Fruit fly (Drosophila melanogaster): ENCODE measurements around the gene CG43291.

CG43291 gene

DNA sequence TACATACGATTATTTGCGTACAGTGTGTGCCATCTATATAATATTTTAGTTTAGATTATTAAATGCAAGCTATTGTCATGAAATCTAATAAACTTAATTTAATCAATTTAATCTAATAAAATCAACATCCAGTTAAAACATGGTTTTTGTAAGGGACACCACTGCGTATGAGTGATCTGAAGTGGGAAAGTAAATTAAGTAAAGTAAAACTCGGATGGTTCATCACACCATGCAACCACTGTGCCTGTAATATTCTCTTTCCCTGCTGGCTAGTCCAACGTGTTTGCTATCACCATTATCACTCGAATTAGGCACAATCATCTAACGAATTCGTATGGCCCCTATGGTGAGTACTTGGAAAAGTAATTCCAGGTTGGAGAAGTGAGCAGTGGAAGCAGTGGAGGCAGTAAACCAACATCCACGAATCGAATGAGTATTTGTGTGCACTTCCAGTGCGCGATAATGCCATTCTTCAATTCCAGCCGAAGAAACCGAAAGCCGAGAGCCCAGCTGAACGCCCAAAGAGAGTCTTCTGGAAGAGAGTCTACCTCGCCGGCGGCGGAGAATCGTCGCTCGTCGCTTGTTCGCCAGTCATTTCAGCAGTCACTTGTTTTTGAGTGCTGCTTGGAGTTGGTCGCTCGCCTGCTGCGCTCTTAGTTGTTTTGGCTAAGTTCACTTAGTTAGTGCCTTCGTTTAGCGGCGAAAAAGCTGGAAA lies 44.3 kb upstream of the CG43291 start, which contains the start of gene red:
red (plus strand) TSS at position 403 of the 715 bp plus-strand sequence.
- TF ChIP-seq rn (GFP tag; IDR thresholded peaks at IDR 0.05) (no peak), CG12605 (GFP tag; IDR thresholded peaks at IDR 0.05) (peak; percentile 25; the same call in 1 of the 2 replicates), CG4496 (GFP tag; IDR thresholded peaks at IDR 0.05) (peak; percentile 52; the same call in 1 of the 3 replicates), CG9948 (tag; optimal IDR thresholded peaks at IDR 0.05) (no peak), Ets98B (GFP tag; IDR thresholded peaks at IDR 0.05) (peak; percentile 57), CG13204 (GFP tag; optimal IDR thresholded peaks at IDR 0.05) (peak; percentile 4), CG15710 (tag; optimal IDR thresholded peaks at IDR 0.05) (no peak), CG32121 (GFP tag; IDR thresholded peaks at IDR 0.05) (0 out of 2 replicates have a peak, but pooled peaks have one; percentile 11), gl (tag; optimal IDR thresholded peaks at IDR 0.05) (no peak), CG14655 (GFP tag; optimal IDR thresholded peaks at IDR 0.05) (peak; percentile 59), CG17806 (tag; optimal IDR thresholded peaks at IDR 0.05) (no peak), Pif1A (GFP tag; optimal IDR thresholded peaks at IDR 0.05) (peak; percentile 14), CG10348 (GFP tag; IDR thresholded peaks at IDR 0.05) (no peak), D1 (tag; optimal IDR thresholded peaks at IDR 0.05) (peak; percentile 12), fd96Ca (GFP tag; IDR thresholded peaks at IDR 0.05) (no peak; the same call in 2 of the 3 replicates), CG8159 (tag; optimal IDR thresholded peaks at IDR 0.05) (peak; percentile 9), CG34367 (tag; optimal IDR thresholded peaks at IDR 0.05) (no peak), EcR (GFP tag; optimal IDR thresholded peaks at IDR 0.05) (peak; percentile 57), Pif1B (GFP tag; optimal IDR thresholded peaks at IDR 0.05) (peak; percentile 49), CG8301 (tag; optimal IDR thresholded peaks at IDR 0.05) (peak; percentile 56), Snoo (tag; optimal IDR thresholded peaks at IDR 0.05) (no peak)

- TF ChIP-seq CG9948 (tag; optimal IDR thresholded peaks at IDR 0.05) (no peak), D1 (tag; optimal IDR thresholded peaks at IDR 0.05) (no peak), CG8301 (tag; optimal IDR thresholded peaks at IDR 0.05) (no peak), CG4496 (GFP tag; IDR thresholded peaks at IDR 0.05) (no peak), CG13204 (GFP tag; optimal IDR thresholded peaks at IDR 0.05) (no peak), EcR (GFP tag; optimal IDR thresholded peaks at IDR 0.05) (no peak), Snoo (tag; optimal IDR thresholded peaks at IDR 0.05) (no peak), CG17806 (tag; optimal IDR thresholded peaks at IDR 0.05) (no peak), gl (tag; optimal IDR thresholded peaks at IDR 0.05) (no peak), CG15710 (tag; optimal IDR thresholded peaks at IDR 0.05) (no peak), rn (GFP tag; IDR thresholded peaks at IDR 0.05) (no peak), CG32121 (GFP tag; IDR thresholded peaks at IDR 0.05) (no peak), Ets98B (GFP tag; IDR thresholded peaks at IDR 0.05) (no peak), CG10348 (GFP tag; IDR thresholded peaks at IDR 0.05) (no peak)
Observed at dm6 chr3R:14287980-14288379, 43.5 kb upstream of the CG43291 start.

DNA sequence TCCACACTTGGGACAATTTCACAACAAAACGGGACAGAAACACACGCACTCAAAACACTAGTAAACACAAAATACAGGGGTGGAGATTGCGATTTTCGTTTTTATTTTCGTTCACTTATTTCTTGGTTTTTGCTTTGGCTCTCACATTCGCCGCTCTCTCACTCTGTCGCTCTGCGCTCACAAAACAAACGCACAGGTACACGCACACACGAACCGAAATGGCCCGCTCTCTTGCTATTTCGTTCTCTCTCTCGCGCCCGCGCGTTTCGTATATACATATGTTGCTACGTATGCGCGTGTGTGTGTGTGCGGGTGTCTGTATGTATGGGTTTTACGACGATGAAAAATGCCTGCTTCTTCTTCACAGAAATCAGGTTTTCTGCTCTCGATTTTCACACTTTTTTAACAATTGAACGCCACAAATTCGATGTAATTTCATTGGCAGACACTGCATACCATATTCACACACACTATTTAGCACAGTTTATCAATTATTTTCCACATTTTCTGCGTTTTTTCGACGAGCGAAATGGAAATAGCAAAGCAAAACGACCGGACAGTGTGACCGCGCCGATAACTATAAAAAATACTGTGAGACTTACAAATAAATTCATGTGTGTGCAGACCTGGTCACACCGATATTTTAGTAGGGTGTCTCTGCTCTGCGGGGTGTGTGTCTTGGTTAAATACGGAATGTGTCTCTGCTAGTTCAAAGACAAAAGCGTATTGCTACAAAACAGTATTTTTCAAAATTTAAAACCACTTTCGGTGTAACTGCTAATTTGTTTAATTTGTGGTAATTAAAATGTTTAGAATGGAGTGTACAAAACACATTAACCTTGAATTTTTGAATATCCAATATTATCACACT lies 42.1 kb upstream of the CG43291 start, which contains the start of gene trx:
trx (minus strand) TSS at position 584 of the 871 bp plus-strand sequence.
- TF ChIP-seq CG34367 (tag; optimal IDR thresholded peaks at IDR 0.05), result no peak
- TF ChIP-seq Snoo (tag; optimal IDR thresholded peaks at IDR 0.05), result peak; percentile 2
- TF ChIP-seq Pif1B (GFP tag; optimal IDR thresholded peaks at IDR 0.05), result peak; percentile 75
- no peak for TF ChIP-seq CG4496 (GFP tag; IDR thresholded peaks at IDR 0.05)
- no peak for TF ChIP-seq CG8301 (tag; optimal IDR thresholded peaks at IDR 0.05)
- TF ChIP-seq rn (GFP tag; IDR thresholded peaks at IDR 0.05), result no peak
- TF ChIP-seq CG32121 (GFP tag; IDR thresholded peaks at IDR 0.05), result no peak
- TF ChIP-seq CG13204 (GFP tag; optimal IDR thresholded peaks at IDR 0.05), result peak; percentile 24
- TF ChIP-seq CG15710 (tag; optimal IDR thresholded peaks at IDR 0.05), result no peak
- TF ChIP-seq Ets98B (GFP tag; IDR thresholded peaks at IDR 0.05), result no peak
- no peak for TF ChIP-seq CG9948 (tag; optimal IDR thresholded peaks at IDR 0.05)
- no peak for TF ChIP-seq CG14655 (GFP tag; optimal IDR thresholded peaks at IDR 0.05)
- TF ChIP-seq CG10348 (GFP tag; IDR thresholded peaks at IDR 0.05), result no peak
- peak; percentile 46 for TF ChIP-seq EcR (GFP tag; optimal IDR thresholded peaks at IDR 0.05)
- TF ChIP-seq Pif1A (GFP tag; optimal IDR thresholded peaks at IDR 0.05), result peak; percentile 25
- no peak for TF ChIP-seq D1 (tag; optimal IDR thresholded peaks at IDR 0.05)
- no peak for TF ChIP-seq CG8159 (tag; optimal IDR thresholded peaks at IDR 0.05)
- no peak for TF ChIP-seq CG17806 (tag; optimal IDR thresholded peaks at IDR 0.05)
- TF ChIP-seq fd96Ca (GFP tag; IDR thresholded peaks at IDR 0.05), result no peak
- TF ChIP-seq CG12605 (GFP tag; IDR thresholded peaks at IDR 0.05), result no peak
- TF ChIP-seq gl (tag; optimal IDR thresholded peaks at IDR 0.05), result peak; percentile 30

DNA sequence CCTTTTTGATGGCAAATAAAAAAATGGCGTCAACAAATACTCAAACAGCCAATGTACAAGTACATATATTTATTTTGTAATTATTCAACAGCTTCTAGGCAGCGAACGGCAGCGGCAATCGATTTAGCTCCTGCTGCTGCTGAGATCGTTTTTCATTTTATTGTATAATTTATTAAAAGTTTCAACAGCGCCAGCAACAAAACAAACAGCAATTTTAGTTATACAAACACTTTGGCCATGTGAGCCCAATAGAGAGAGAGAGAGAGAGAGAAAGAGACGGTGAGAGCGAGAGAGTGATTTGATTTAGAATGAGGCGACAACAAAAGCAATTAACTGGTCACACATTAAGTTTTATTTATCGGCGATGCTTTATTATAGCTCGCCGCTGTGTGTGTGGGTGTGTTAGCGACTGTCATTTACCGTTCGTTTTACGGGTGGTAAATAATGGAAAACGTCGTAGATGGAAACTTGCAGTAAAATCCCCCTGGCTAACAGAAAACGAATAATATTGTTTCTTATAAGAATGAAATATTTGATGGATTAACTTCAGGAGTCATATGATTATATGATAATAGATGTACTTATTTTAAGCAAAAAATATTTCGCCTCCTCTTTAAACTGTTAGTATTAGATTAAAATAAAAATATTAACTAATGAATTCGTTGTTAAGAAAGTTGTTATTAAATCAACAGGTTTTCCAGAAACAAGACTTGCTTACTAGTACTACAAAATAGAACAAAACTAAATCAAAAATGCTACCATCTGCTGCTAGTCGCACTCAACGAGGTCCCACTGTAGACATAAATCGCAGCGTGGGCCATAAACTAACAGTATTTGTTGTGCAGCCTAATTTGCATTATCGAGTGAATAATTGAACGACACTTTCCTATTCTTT lies 40.8 kb upstream of the CG43291 start:
- TF ChIP-seq EcR (GFP tag; optimal IDR thresholded peaks at IDR 0.05) (no peak), D1 (tag; optimal IDR thresholded peaks at IDR 0.05) (no peak), CG8301 (tag; optimal IDR thresholded peaks at IDR 0.05) (no peak), CG32121 (GFP tag; IDR thresholded peaks at IDR 0.05) (no peak), CG15710 (tag; optimal IDR thresholded peaks at IDR 0.05) (no peak), CG14655 (GFP tag; optimal IDR thresholded peaks at IDR 0.05) (no peak), CG13204 (GFP tag; optimal IDR thresholded peaks at IDR 0.05) (no peak), CG12605 (GFP tag; IDR thresholded peaks at IDR 0.05) (no peak), Pif1A (GFP tag; optimal IDR thresholded peaks at IDR 0.05) (no peak), CG10348 (GFP tag; IDR thresholded peaks at IDR 0.05) (no peak), Snoo (tag; optimal IDR thresholded peaks at IDR 0.05) (no peak), CG8159 (tag; optimal IDR thresholded peaks at IDR 0.05) (no peak), CG17806 (tag; optimal IDR thresholded peaks at IDR 0.05) (no peak)
